Worm (Caenorhabditis elegans): ENCODE results near the gene R07B1.5.

R07B1.5 gene

ce11 chrX:9822606-9823264 is 40.6 kb upstream of the R07B1.5 start (continued):
- TF ChIP-seq ceh-14 (tag; optimal IDR thresholded peaks at IDR 0.05) (no peak), sox-2 (GFP tag; IDR thresholded peaks at IDR 0.05) (no peak), ceh-24 (tag; optimal IDR thresholded peaks at IDR 0.05) (no peak), fkh-10 (GFP tag; optimal IDR thresholded peaks at IDR 0.05) (no peak), unc-42 (tag; optimal IDR thresholded peaks at IDR 0.05) (no peak), ceh-30 (tag; optimal IDR thresholded peaks at IDR 0.05) (no peak), ceh-9 (tag; optimal IDR thresholded peaks at IDR 0.05) (no peak), madf-2 (tag; optimal IDR thresholded peaks at IDR 0.05) (no peak), nfya-1 (tag; optimal IDR thresholded peaks at IDR 0.05) (peak; percentile 65), nhr-11 (tag; optimal IDR thresholded peaks at IDR 0.05) (no peak), gmeb-2 (tag; optimal IDR thresholded peaks at IDR 0.05) (no peak), ceh-18 (tag; optimal IDR thresholded peaks at IDR 0.05) (no peak), ama-1 (optimal IDR thresholded peaks at IDR 0.05) (no peak), K09A11.1 (tag; optimal IDR thresholded peaks at IDR 0.05; ENCODE audit: insufficient read depth) (no peak), hlh-6 (tag; optimal IDR thresholded peaks at IDR 0.05) (no peak), syd-9 (tag; optimal IDR thresholded peaks at IDR 0.05) (no peak), pha-2 (tag; optimal IDR thresholded peaks at IDR 0.05) (no peak), lin-11 (tag; optimal IDR thresholded peaks at IDR 0.05) (no peak), elt-4 (tag; optimal IDR thresholded peaks at IDR 0.05) (no peak), ztf-16 (tag; optimal IDR thresholded peaks at IDR 0.05) (no peak), hlh-30 (tag; optimal IDR thresholded peaks at IDR 0.05; ENCODE audit: insufficient read depth) (no peak), odd-2 (tag; optimal IDR thresholded peaks at IDR 0.05) (no peak), tbx-2 (tag; optimal IDR thresholded peaks at IDR 0.05) (peak; percentile 55), ceh-34 (tag; optimal IDR thresholded peaks at IDR 0.05) (no peak), fax-1 (tag; optimal IDR thresholded peaks at IDR 0.05) (no peak), unc-3 (GFP tag; conservative IDR thresholded peaks at IDR 0.05) (no peak), unc-3 (tag; optimal IDR thresholded peaks at IDR 0.05) (no peak), mec-3 (tag; optimal IDR thresholded peaks at IDR 0.05; ENCODE audit: borderline replicate concordance) (no peak), elt-2 (tag; optimal IDR thresholded peaks at IDR 0.05) (no peak), Y22D7AL.16 (tag; optimal IDR thresholded peaks at IDR 0.05) (no peak), eyg-1 (tag; optimal IDR thresholded peaks at IDR 0.05) (no peak), C08G9.2 (tag; optimal IDR thresholded peaks at IDR 0.05) (no peak), pax-1 (tag; optimal IDR thresholded peaks at IDR 0.05) (no peak), ceh-48 (tag; optimal IDR thresholded peaks at IDR 0.05) (peak; percentile 2), ceh-19 (GFP tag; optimal IDR thresholded peaks at IDR 0.05) (no peak), pat-9 (tag; optimal IDR thresholded peaks at IDR 0.05) (no peak), lim-6 (tag; optimal IDR thresholded peaks at IDR 0.05) (no peak), ceh-2 (tag; optimal IDR thresholded peaks at IDR 0.05) (peak; percentile 17), fkh-6 (tag; optimal IDR thresholded peaks at IDR 0.05) (peak; percentile 21)

ce11 chrX:9831215-9831614 is 32.2 kb upstream of the R07B1.5 start, which contains the start of gene rrc-1:
TSS of gene rrc-1 (minus strand) at chrX:9831288.
- no peak for TF ChIP-seq hlh-8 (tag; optimal IDR thresholded peaks at IDR 0.05)
- TF ChIP-seq ceh-45 (GFP tag; IDR thresholded peaks at IDR 0.05) = no peak
- no peak for TF ChIP-seq unc-86 (tag; optimal IDR thresholded peaks at IDR 0.05)
- no peak for TF ChIP-seq C38D4.7 (GFP tag; optimal IDR thresholded peaks at IDR 0.05)
- no peak for TF ChIP-seq sdc-2 (tag; optimal IDR thresholded peaks at IDR 0.05)
- no peak for TF ChIP-seq hlh-13 (GFP tag; optimal IDR thresholded peaks at IDR 0.05)
- TF ChIP-seq Y22D7AL.16 (tag; optimal IDR thresholded peaks at IDR 0.05) = no peak
- no peak for TF ChIP-seq dmd-4 (tag; optimal IDR thresholded peaks at IDR 0.05; ENCODE audit: borderline replicate concordance)
- TF ChIP-seq pat-9 (tag; optimal IDR thresholded peaks at IDR 0.05) = no peak
- TF ChIP-seq ama-1 (optimal IDR thresholded peaks at IDR 0.05) = no peak
- no peak for TF ChIP-seq ref-2 (tag; optimal IDR thresholded peaks at IDR 0.05)
- no peak for TF ChIP-seq fkh-10 (GFP tag; optimal IDR thresholded peaks at IDR 0.05)
- no peak for TF ChIP-seq elt-2 (tag; optimal IDR thresholded peaks at IDR 0.05)
- no peak for TF ChIP-seq eyg-1 (tag; optimal IDR thresholded peaks at IDR 0.05)
- TF ChIP-seq unc-42 (tag; optimal IDR thresholded peaks at IDR 0.05) = no peak
- TF ChIP-seq sox-4 (tag; optimal IDR thresholded peaks at IDR 0.05) = no peak
- TF ChIP-seq hlh-15 (tag; optimal IDR thresholded peaks at IDR 0.05) = no peak
- no peak for TF ChIP-seq elt-4 (tag; optimal IDR thresholded peaks at IDR 0.05)
